Worm (Caenorhabditis elegans): ENCODE results near the gene C02F5.14.

C02F5.14 gene

ce11 chrIII:8279567-8279966 lies 44.3 kb upstream of the C02F5.14 start:
- TF ChIP-seq tbx-2 (tag; optimal IDR thresholded peaks at IDR 0.05): no peak
- peak; percentile 21 for TF ChIP-seq elt-2 (tag; optimal IDR thresholded peaks at IDR 0.05)
- no peak for TF ChIP-seq che-1 (tag; optimal IDR thresholded peaks at IDR 0.05)
- no peak for TF ChIP-seq fax-1 (tag; optimal IDR thresholded peaks at IDR 0.05)
- no peak for TF ChIP-seq sdc-2 (tag; optimal IDR thresholded peaks at IDR 0.05)
- no peak for TF ChIP-seq ceh-48 (tag; optimal IDR thresholded peaks at IDR 0.05)
- no peak for TF ChIP-seq ceh-45 (GFP tag; IDR thresholded peaks at IDR 0.05)
- no peak for TF ChIP-seq K02D7.2 (tag; optimal IDR thresholded peaks at IDR 0.05)
- peak; percentile 19 for TF ChIP-seq unc-55 (GFP tag; optimal IDR thresholded peaks at IDR 0.05)
- no peak for TF ChIP-seq C08G9.2 (tag; optimal IDR thresholded peaks at IDR 0.05)
- no peak for TF ChIP-seq ztf-16 (tag; optimal IDR thresholded peaks at IDR 0.05)
- no peak for TF ChIP-seq pqm-1 (tag; optimal IDR thresholded peaks at IDR 0.05)
- no peak for TF ChIP-seq eyg-1 (tag; optimal IDR thresholded peaks at IDR 0.05)
- TF ChIP-seq unc-42 (tag; optimal IDR thresholded peaks at IDR 0.05): peak; percentile 55
- TF ChIP-seq hlh-6 (tag; optimal IDR thresholded peaks at IDR 0.05): no peak
- no peak for TF ChIP-seq F13H6.1 (tag; optimal IDR thresholded peaks at IDR 0.05)

ce11 chrIII:8278801-8279200 lies 43.5 kb upstream of the C02F5.14 start, which contains the start of gene mig-10:
mig-10 (plus strand) TSS chrIII:8279101.
- TF ChIP-seq ztf-16 (tag; optimal IDR thresholded peaks at IDR 0.05) (no peak), tbx-2 (tag; optimal IDR thresholded peaks at IDR 0.05) (no peak), unc-86 (tag; optimal IDR thresholded peaks at IDR 0.05) (no peak), T23F11.4 (GFP tag; optimal IDR thresholded peaks at IDR 0.05) (no peak), hlh-13 (GFP tag; optimal IDR thresholded peaks at IDR 0.05) (no peak), pax-1 (tag; optimal IDR thresholded peaks at IDR 0.05) (no peak), ceh-6 (GFP tag; optimal IDR thresholded peaks at IDR 0.05) (no peak), ttx-3 (tag; optimal IDR thresholded peaks at IDR 0.05) (no peak), sdc-2 (tag; optimal IDR thresholded peaks at IDR 0.05) (no peak), sox-2 (GFP tag; IDR thresholded peaks at IDR 0.05) (no peak), pag-3 (tag; optimal IDR thresholded peaks at IDR 0.05; ENCODE audit: borderline replicate concordance) (no peak), C08G9.2 (tag; optimal IDR thresholded peaks at IDR 0.05) (no peak), lim-6 (tag; optimal IDR thresholded peaks at IDR 0.05) (no peak), syd-9 (tag; optimal IDR thresholded peaks at IDR 0.05) (no peak), dve-1 (tag; optimal IDR thresholded peaks at IDR 0.05) (no peak), tbx-7 (tag; optimal IDR thresholded peaks at IDR 0.05) (no peak), nhr-232 (tag; optimal IDR thresholded peaks at IDR 0.05) (no peak), fkh-10 (GFP tag; optimal IDR thresholded peaks at IDR 0.05) (no peak)

ce11 chrIII:8275871-8276270 lies 40.6 kb upstream of the C02F5.14 start, which contains the start of gene clec-160:
clec-160 (minus strand) TSS chrIII:8275971.
- TF ChIP-seq pha-4 (tag; optimal IDR thresholded peaks at IDR 0.05) (no peak), unc-55 (GFP tag; optimal IDR thresholded peaks at IDR 0.05) (no peak), Y22D7AL.16 (tag; optimal IDR thresholded peaks at IDR 0.05) (no peak), ceh-14 (tag; optimal IDR thresholded peaks at IDR 0.05) (no peak), zip-5 (tag; optimal IDR thresholded peaks at IDR 0.05) (no peak), eyg-1 (tag; optimal IDR thresholded peaks at IDR 0.05) (no peak), K02D7.2 (tag; optimal IDR thresholded peaks at IDR 0.05) (no peak)

ce11 chrIII:8271676-8272225 lies 36.4 kb upstream of the C02F5.14 start, which contains the start of the genes mps-4 and F09G8.10:
mps-4 (minus strand) TSS chrIII:8271776.
F09G8.10 (minus strand) TSS chrIII:8272175.
- TF ChIP-seq hlh-15 (tag; optimal IDR thresholded peaks at IDR 0.05) (no peak), ets-4 (tag; optimal IDR thresholded peaks at IDR 0.05) (no peak), C38D4.7 (GFP tag; optimal IDR thresholded peaks at IDR 0.05) (no peak), ceh-48 (tag; optimal IDR thresholded peaks at IDR 0.05) (no peak), ceh-9 (tag; optimal IDR thresholded peaks at IDR 0.05) (no peak), unc-86 (tag; optimal IDR thresholded peaks at IDR 0.05) (no peak), ref-2 (tag; optimal IDR thresholded peaks at IDR 0.05) (no peak), unc-42 (tag; optimal IDR thresholded peaks at IDR 0.05) (no peak), fkh-6 (tag; optimal IDR thresholded peaks at IDR 0.05) (no peak), ceh-6 (GFP tag; optimal IDR thresholded peaks at IDR 0.05) (no peak), ceh-24 (tag; optimal IDR thresholded peaks at IDR 0.05) (no peak), gmeb-2 (tag; optimal IDR thresholded peaks at IDR 0.05) (no peak), ceh-14 (tag; optimal IDR thresholded peaks at IDR 0.05) (no peak), pha-4 (tag; optimal IDR thresholded peaks at IDR 0.05) (no peak), nhr-232 (tag; optimal IDR thresholded peaks at IDR 0.05) (no peak), pha-2 (tag; optimal IDR thresholded peaks at IDR 0.05) (no peak), syd-9 (tag; optimal IDR thresholded peaks at IDR 0.05) (no peak), sdc-2 (tag; optimal IDR thresholded peaks at IDR 0.05) (no peak)
